Worm (Caenorhabditis elegans) whole organism, L1 larva: ENCODE measurements around the gene ZK809.5.

Experiments used
- C04F5.9 ChIP-seq: sonication (generic microtip); optimal IDR thresholded peaks from 2 replicates; lab custom pipeline; 2016; ENCODE audit warnings: missing genetic modification characterization, missing compliant biosample characterization
- aha-1 ChIP-seq: fragments of 150-350 bp; optimal IDR thresholded peaks from 2 replicates; lab custom pipeline; 2014; ENCODE audit warnings: missing biosample characterization, missing genetic modification characterization
- aly-2 ChIP-seq: fragments of 150-350 bp; optimal IDR thresholded peaks from 2 replicates; lab custom pipeline; 2014; ENCODE audit warnings: missing biosample characterization, missing genetic modification characterization
- ama-1 ChIP-seq: fragments of 150-350 bp; optimal IDR thresholded peaks from 2 replicates; lab custom pipeline; 2014
- blmp-1 ChIP-seq: fragments of 150-350 bp; optimal IDR thresholded peaks from 2 replicates; lab custom pipeline; 2014; ENCODE audit warnings: missing biosample characterization, missing genetic modification characterization
- elt-2 ChIP-seq: sonication (generic microtip); optimal IDR thresholded peaks from 2 replicates; lab custom pipeline; 2016; ENCODE audit warnings: missing genetic modification characterization, mild to moderate bottlenecking, inconsistent platforms, missing compliant biosample characterization, missing genetic modification reagents
- fkh-10 ChIP-seq: sonication (generic microtip); optimal IDR thresholded peaks from 2 replicates; lab custom pipeline; 2017; ENCODE audit warnings: missing biosample characterization, missing genetic modification reagents, missing genetic modification characterization
- grh-1 ChIP-seq: fragments of 200-800 bp; sonication (Bioruptor generic); IDR thresholded peaks from 2 replicates; pipeline ENCODE4 v1.3.6; 2022; ENCODE audit warnings: missing genetic modification reagents, missing genetic modification characterization, missing compliant biosample characterization
- nhr-11 ChIP-seq: fragments of 150-350 bp; optimal IDR thresholded peaks from 2 replicates; lab custom pipeline; 2014; ENCODE audit warnings: missing biosample characterization, missing genetic modification characterization
- nhr-77 ChIP-seq: fragments of 150-350 bp; optimal IDR thresholded peaks from 2 replicates; lab custom pipeline; 2014; ENCODE audit warnings: missing biosample characterization, missing genetic modification characterization
- snpc-4 ChIP-seq: fragments of 150-350 bp; optimal IDR thresholded peaks from 2 replicates; lab custom pipeline; 2014; ENCODE audit warnings: missing biosample characterization, missing genetic modification characterization
- unc-130 ChIP-seq: fragments of 150-350 bp; optimal IDR thresholded peaks from 2 replicates; lab custom pipeline; 2017; ENCODE audit warnings: missing biosample characterization, missing genetic modification characterization, inconsistent platforms
- zag-1 ChIP-seq: fragments of 150-350 bp; optimal IDR thresholded peaks from 2 replicates; lab custom pipeline; 2014; ENCODE audit warnings: missing biosample characterization, missing genetic modification characterization

ce11 chrIV:11625482-11625881, 31.0 kb upstream of the ZK809.5 start, which contains the start of gene lys-5:
- TF ChIP-seq ama-1 (lab: Kevin White, UChicago) (no peak), nhr-11 (tag; lab: Kevin White, UChicago) (no peak), nhr-77 (tag; lab: Kevin White, UChicago) (no peak), zag-1 (no peak), snpc-4 (tag; lab: Kevin White, UChicago) (no peak), unc-130 (no peak), blmp-1 (tag; lab: Kevin White, UChicago) (no peak), grh-1 (GFP tag; lab: Robert Waterston, UW) (no peak), fkh-10 (GFP tag; lab: Kevin White, UChicago) (no peak), elt-2 (tag; lab: Kevin White, UChicago) (no peak), aly-2 (tag; lab: Kevin White, UChicago) (no peak), aha-1 (tag; lab: Kevin White, UChicago) (no peak), C04F5.9 (tag; lab: Kevin White, UChicago) (no peak)
